Worm (Caenorhabditis elegans): Measurements from ENCODE around the gene zig-3.

DNA sequence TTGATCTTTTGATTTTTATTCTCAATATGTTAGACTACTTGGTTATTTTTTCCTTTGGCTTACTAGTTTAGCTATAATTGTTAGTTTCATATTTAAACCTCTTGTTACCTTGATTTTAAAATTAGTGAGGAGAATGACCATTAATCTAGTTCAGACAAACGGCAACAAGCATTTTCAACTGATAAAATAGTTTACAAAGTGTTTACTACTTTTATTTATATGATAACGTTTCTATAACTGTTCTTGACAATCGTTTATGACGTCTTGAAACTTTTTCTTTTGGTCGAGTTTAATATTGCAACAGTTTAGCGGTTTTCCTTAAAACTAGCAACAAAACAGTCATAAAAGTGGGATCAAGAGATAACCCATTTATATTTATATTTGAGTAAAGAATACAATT is 45.2 kb downstream of the zig-3 start:
- no peak for TF ChIP-seq ceh-9 (tag; optimal IDR thresholded peaks at IDR 0.05)
- no peak for TF ChIP-seq nfya-1 (tag; optimal IDR thresholded peaks at IDR 0.05)
- TF ChIP-seq fkh-10 (GFP tag; optimal IDR thresholded peaks at IDR 0.05) = no peak
- no peak for TF ChIP-seq pag-3 (tag; optimal IDR thresholded peaks at IDR 0.05; ENCODE audit: borderline replicate concordance)
- no peak for TF ChIP-seq ztf-16 (tag; optimal IDR thresholded peaks at IDR 0.05)
- no peak for TF ChIP-seq ceh-22 (tag; optimal IDR thresholded peaks at IDR 0.05)
- no peak for TF ChIP-seq ets-4 (tag; optimal IDR thresholded peaks at IDR 0.05)
- no peak for TF ChIP-seq hlh-30 (tag; optimal IDR thresholded peaks at IDR 0.05; ENCODE audit: insufficient read depth)
- no peak for TF ChIP-seq sox-4 (tag; optimal IDR thresholded peaks at IDR 0.05)

Measured in whole organism, late embryonic.